Worm (Caenorhabditis elegans) whole organism, young adult: ENCODE results near the gene gadr-3.

ENCODE experiments used
- aptf-3 ChIP-seq: fragments of 200-800 bp; sonication (Bioruptor generic); IDR thresholded peaks from 2 replicates; pipeline ENCODE4 v1.3.6; 2022; ENCODE audit warnings: missing genetic modification characterization, missing compliant biosample characterization
- snpc-4 ChIP-seq, 5 experiments: fragments of 150-350 bp in 1 of 5; sonication (generic microtip) in 4 of 5; optimal IDR thresholded peaks; 2 replicates each; lab custom pipeline; 2014 to 2018; ENCODE audit warnings: missing genetic modification characterization in 5 of 5, missing biosample characterization in 3 of 5, antibody characterized with exemption in 2 of 5, mild to moderate bottlenecking in 2 of 5, missing compliant biosample characterization in 2 of 5, missing genotype in 2 of 5, moderate library complexity in 2 of 5, missing genetic modification reagents in 1 of 5
- ztf-3 ChIP-seq: fragments of 200-800 bp; sonication (Bioruptor generic); optimal IDR thresholded peaks from 2 replicates; lab custom pipeline; 2018; ENCODE audit warnings: mild to moderate bottlenecking, missing genetic modification characterization, missing compliant biosample characterization

- TF ChIP-seq ztf-3 (GFP tag; lab: Kevin White, UChicago) (no peak), aptf-3 (GFP tag; lab: Robert Waterston, UW) (no peak), snpc-4 (GFP tag; optimal IDR thresholded peaks at IDR 0.05; lab: Kevin White, UChicago) (no peak), snpc-4 (tag; optimal IDR thresholded peaks at IDR 0.05; lab: Kevin White, UChicago) (no peak)
These were observed 10.3 kb upstream of the gadr-3 start, which contains the start of gene F47D12.7 for ce11 chrIII:6295972-6296700.
